Worm (Caenorhabditis elegans) whole organism, young adult: ENCODE measurements around the gene F09F9.1.

Experiments used
- B0261.1 ChIP-seq: sonication (generic microtip); optimal IDR thresholded peaks from 2 replicates; lab custom pipeline; 2016; ENCODE audit warnings: mild to moderate bottlenecking, missing genetic modification characterization, moderate library complexity, missing compliant biosample characterization
- B0336.3 ChIP-seq: fragments of 200-800 bp; sonication (Bioruptor generic); IDR thresholded peaks from 2 replicates; pipeline ENCODE4 v1.3.6; 2022; ENCODE audit warnings: missing genetic modification characterization, missing compliant biosample characterization
- D2030.7 ChIP-seq: fragments of 200-800 bp; sonication (Bioruptor generic); IDR thresholded peaks from 2 replicates; pipeline ENCODE4 v1.3.6; 2022; ENCODE audit warnings: missing genetic modification reagents, missing genetic modification characterization, missing compliant biosample characterization
- F23B12.7 ChIP-seq: sonication (generic microtip); optimal IDR thresholded peaks from 2 replicates; lab custom pipeline; 2017; ENCODE audit warnings: missing genetic modification characterization, mild to moderate bottlenecking, missing compliant biosample characterization, antibody characterized with exemption, moderate library complexity; ENCODE audit not compliant: insufficient read depth
- F39B2.1 ChIP-seq: fragments of 200-800 bp; sonication (Bioruptor generic); IDR thresholded peaks from 2 replicates; pipeline ENCODE4 v1.3.6; 2022; ENCODE audit warnings: missing genetic modification reagents, missing genetic modification characterization, missing compliant biosample characterization
- F52B5.7 ChIP-seq: sonication (generic microtip); optimal IDR thresholded peaks from 2 replicates; lab custom pipeline; 2016; ENCODE audit warnings: mild to moderate bottlenecking, missing genetic modification characterization, missing compliant biosample characterization
- F57C9.4 ChIP-seq: sonication (generic microtip); optimal IDR thresholded peaks from 2 replicates; lab custom pipeline; 2017; ENCODE audit warnings: mild to moderate bottlenecking, missing genetic modification characterization, missing compliant biosample characterization
- K11D2.4 ChIP-seq: fragments of 200-800 bp; sonication (Bioruptor generic); IDR thresholded peaks from 2 replicates; pipeline ENCODE4 v1.3.6; 2022; ENCODE audit warnings: missing genetic modification reagents, missing genetic modification characterization, missing compliant biosample characterization
- T26A5.8 ChIP-seq: sonication (generic microtip); optimal IDR thresholded peaks from 2 replicates; lab custom pipeline; 2016; ENCODE audit warnings: missing genetic modification characterization, missing compliant biosample characterization
- Y53F4B.3 ChIP-seq: fragments of 200-800 bp; sonication (Bioruptor generic); IDR thresholded peaks from 2 replicates; pipeline ENCODE4 v1.3.6; 2022; ENCODE audit warnings: missing genetic modification reagents, missing genetic modification characterization, missing compliant biosample characterization
- Y53G8AR.9 ChIP-seq: fragments of 200-800 bp; sonication (Bioruptor generic); conservative IDR thresholded peaks from 2 replicates; pipeline ENCODE4 v1.3.6; 2022; ENCODE audit warnings: missing genetic modification reagents, missing genetic modification characterization, missing compliant biosample characterization
- Y56A3A.18 ChIP-seq: fragments of 200-800 bp; sonication (Bioruptor generic); IDR thresholded peaks from 2 replicates; pipeline ENCODE4 v1.3.6; 2022; ENCODE audit warnings: missing genetic modification reagents, missing genetic modification characterization, missing compliant biosample characterization
- Y67H2A.10 ChIP-seq: fragments of 200-800 bp; sonication (Bioruptor generic); conservative IDR thresholded peaks from 2 replicates; pipeline ENCODE4 v1.3.6; 2022; ENCODE audit warnings: missing genetic modification reagents, missing genetic modification characterization, missing compliant biosample characterization
- ama-1 ChIP-seq, 3 experiments: fragments of 150-350 bp in 1 of 3; sonication (generic microtip) in 2 of 3; optimal IDR thresholded peaks; 2 replicates each; lab custom pipeline; 2014 to 2018; ENCODE audit warnings: missing biosample characterization in 2 of 3, missing genetic modification characterization in 2 of 3, missing genetic modification reagents in 2 of 3
- attf-3 ChIP-seq: fragments of 200-800 bp; sonication (Bioruptor generic); conservative IDR thresholded peaks from 2 replicates; pipeline ENCODE4 v1.3.6; 2022; ENCODE audit warnings: missing genetic modification reagents, missing genetic modification characterization, missing compliant biosample characterization
- ceh-100 ChIP-seq: fragments of 200-800 bp; sonication (Bioruptor generic); IDR thresholded peaks from 2 replicates; pipeline ENCODE4 v1.3.6; 2022; ENCODE audit warnings: missing genetic modification reagents, missing genetic modification characterization, missing compliant biosample characterization
- ceh-79 ChIP-seq: sonication (generic microtip); optimal IDR thresholded peaks from 2 replicates; lab custom pipeline; 2017; ENCODE audit warnings: mild to moderate bottlenecking, missing genetic modification characterization, missing compliant biosample characterization
- ceh-91 ChIP-seq: fragments of 200-800 bp; sonication (Bioruptor generic); IDR thresholded peaks from 2 replicates; pipeline ENCODE4 v1.3.6; 2022; ENCODE audit warnings: missing genetic modification reagents, missing genetic modification characterization, missing compliant biosample characterization
- die-1 ChIP-seq: sonication (generic microtip); optimal IDR thresholded peaks from 2 replicates; lab custom pipeline; 2016; ENCODE audit warnings: missing genotype, mild to moderate bottlenecking, missing genetic modification characterization, missing compliant biosample characterization
- dox-1 ChIP-seq: fragments of 200-800 bp; sonication (Bioruptor generic); IDR thresholded peaks from 2 replicates; pipeline ENCODE4 v1.3.6; 2022; ENCODE audit warnings: missing genetic modification reagents, missing genetic modification characterization, missing compliant biosample characterization
- dpl-1 ChIP-seq: fragments of 150-350 bp; optimal IDR thresholded peaks from 2 replicates; lab custom pipeline; 2014; ENCODE audit warnings: missing biosample characterization, missing genetic modification reagents, missing genetic modification characterization
- efl-1 ChIP-seq: fragments of 150-350 bp; optimal IDR thresholded peaks from 2 replicates; lab custom pipeline; 2014; ENCODE audit warnings: missing biosample characterization, missing genetic modification reagents, missing genetic modification characterization
- ets-4 ChIP-seq: fragments of 200-800 bp; sonication (Bioruptor generic); optimal IDR thresholded peaks from 2 replicates; lab custom pipeline; 2018; ENCODE audit warnings: mild to moderate bottlenecking, missing genetic modification characterization, missing compliant biosample characterization
- fkh-3 ChIP-seq: sonication (generic microtip); optimal IDR thresholded peaks from 2 replicates; lab custom pipeline; 2016; ENCODE audit warnings: mild to moderate bottlenecking, missing genetic modification characterization, missing compliant biosample characterization
- him-1 ChIP-seq: sonication (generic microtip); optimal IDR thresholded peaks from 2 replicates; lab custom pipeline; 2016; ENCODE audit warnings: missing genotype, missing genetic modification reagents, missing genetic modification characterization, missing compliant biosample characterization
- hlh-26 ChIP-seq: fragments of 200-800 bp; sonication (Bioruptor generic); conservative IDR thresholded peaks from 2 replicates; pipeline ENCODE4 v1.3.6; 2022; ENCODE audit warnings: missing genetic modification reagents, missing genetic modification characterization, missing compliant biosample characterization
- hmg-1.2 ChIP-seq: fragments of 200-800 bp; sonication (Bioruptor generic); IDR thresholded peaks from 2 replicates; pipeline ENCODE4 v1.3.6; 2022; ENCODE audit warnings: missing genetic modification reagents, missing genetic modification characterization, missing compliant biosample characterization
- lag-1 ChIP-seq: fragments of 200-800 bp; sonication (Bioruptor generic); IDR thresholded peaks from 2 replicates; pipeline ENCODE4 v1.3.6; 2022; ENCODE audit warnings: missing genetic modification reagents, missing genetic modification characterization, missing compliant biosample characterization
- let-526 ChIP-seq: fragments of 200-800 bp; sonication (Bioruptor generic); IDR thresholded peaks from 2 replicates; pipeline ENCODE4 v1.3.6; 2022; ENCODE audit warnings: missing genetic modification reagents, missing genetic modification characterization, missing compliant biosample characterization
- let-607 ChIP-seq, 2 experiments: fragments of 200-800 bp in 1 of 2; sonication (Bioruptor generic) in 1 of 2; sonication (generic microtip) in 1 of 2; optimal IDR thresholded peaks; 2 replicates each; lab custom pipeline; 2016 to 2018; ENCODE audit warnings: mild to moderate bottlenecking in 2 of 2, missing compliant biosample characterization in 2 of 2, missing genetic modification characterization in 2 of 2, moderate library complexity in 2 of 2, missing genotype in 1 of 2
- lin-26 ChIP-seq: fragments of 200-800 bp; sonication (Bioruptor generic); IDR thresholded peaks from 2 replicates; pipeline ENCODE4 v1.3.6; 2022; ENCODE audit warnings: missing genetic modification reagents, missing genetic modification characterization, missing compliant biosample characterization
- lin-40 ChIP-seq: sonication (generic microtip); optimal IDR thresholded peaks from 2 replicates; lab custom pipeline; 2016; ENCODE audit warnings: missing genetic modification characterization, mild to moderate bottlenecking, missing compliant biosample characterization, missing genotype, missing genetic modification reagents
- lsy-27 ChIP-seq: sonication (generic microtip); optimal IDR thresholded peaks from 2 replicates; lab custom pipeline; 2017; ENCODE audit warnings: missing genetic modification characterization, mild to moderate bottlenecking, missing compliant biosample characterization, antibody characterized with exemption, missing genotype, borderline replicate concordance; ENCODE audit not compliant: insufficient read depth
- madf-10 ChIP-seq: sonication (generic microtip); optimal IDR thresholded peaks from 2 replicates; lab custom pipeline; 2016; ENCODE audit warnings: mild to moderate bottlenecking, missing genetic modification characterization, missing compliant biosample characterization
- mes-4 ChIP-seq: sonication (generic microtip); optimal IDR thresholded peaks from 2 replicates; lab custom pipeline; 2016; ENCODE audit warnings: missing genotype, missing genetic modification characterization, missing compliant biosample characterization
- nfya-2 ChIP-seq: fragments of 200-800 bp; sonication (Bioruptor generic); IDR thresholded peaks from 2 replicates; pipeline ENCODE4 v1.3.6; 2022; ENCODE audit warnings: missing genetic modification reagents, missing genetic modification characterization, missing compliant biosample characterization
- nhr-179 ChIP-seq: sonication (generic microtip); optimal IDR thresholded peaks from 2 replicates; lab custom pipeline; 2016; ENCODE audit warnings: mild to moderate bottlenecking, missing genetic modification characterization, missing compliant biosample characterization
- sdz-38 ChIP-seq: sonication (generic microtip); optimal IDR thresholded peaks from 2 replicates; lab custom pipeline; 2016; ENCODE audit warnings: missing genotype, missing genetic modification characterization, missing compliant biosample characterization
- sea-2 ChIP-seq: fragments of 200-800 bp; sonication (Bioruptor generic); IDR thresholded peaks from 2 replicates; pipeline ENCODE4 v1.3.6; 2022; ENCODE audit warnings: missing genetic modification characterization, missing compliant biosample characterization
- snpc-1.3 ChIP-seq: sonication (generic microtip); optimal IDR thresholded peaks from 2 replicates; lab custom pipeline; 2017; ENCODE audit warnings: missing genetic modification characterization, mild to moderate bottlenecking, missing compliant biosample characterization, antibody characterized with exemption, moderate library complexity, missing genotype, missing genetic modification reagents; ENCODE audit not compliant: insufficient read depth
- snpc-4 ChIP-seq, 5 experiments: fragments of 150-350 bp in 1 of 5; sonication (generic microtip) in 4 of 5; optimal IDR thresholded peaks; 2 replicates each; lab custom pipeline; 2014 to 2018; ENCODE audit warnings: missing genetic modification characterization in 5 of 5, missing biosample characterization in 3 of 5, antibody characterized with exemption in 2 of 5, mild to moderate bottlenecking in 2 of 5, missing compliant biosample characterization in 2 of 5, missing genotype in 2 of 5, moderate library complexity in 2 of 5, missing genetic modification reagents in 1 of 5
- tbx-9 ChIP-seq: sonication (generic microtip); optimal IDR thresholded peaks from 2 replicates; lab custom pipeline; 2016; ENCODE audit warnings: borderline replicate concordance, missing genetic modification characterization, inconsistent platforms, missing compliant biosample characterization
- ztf-18 ChIP-seq: sonication (generic microtip); optimal IDR thresholded peaks from 2 replicates; lab custom pipeline; 2016; ENCODE audit warnings: missing genotype, mild to moderate bottlenecking, missing genetic modification characterization, missing compliant biosample characterization
- ztf-25 ChIP-seq: fragments of 200-800 bp; sonication (Bioruptor generic); IDR thresholded peaks from 2 replicates; pipeline ENCODE4 v1.3.6; 2022; ENCODE audit warnings: missing genetic modification reagents, missing genetic modification characterization, missing compliant biosample characterization
- ztf-3 ChIP-seq: fragments of 200-800 bp; sonication (Bioruptor generic); optimal IDR thresholded peaks from 2 replicates; lab custom pipeline; 2018; ENCODE audit warnings: mild to moderate bottlenecking, missing genetic modification characterization, missing compliant biosample characterization

F09F9.1 gene

DNA sequence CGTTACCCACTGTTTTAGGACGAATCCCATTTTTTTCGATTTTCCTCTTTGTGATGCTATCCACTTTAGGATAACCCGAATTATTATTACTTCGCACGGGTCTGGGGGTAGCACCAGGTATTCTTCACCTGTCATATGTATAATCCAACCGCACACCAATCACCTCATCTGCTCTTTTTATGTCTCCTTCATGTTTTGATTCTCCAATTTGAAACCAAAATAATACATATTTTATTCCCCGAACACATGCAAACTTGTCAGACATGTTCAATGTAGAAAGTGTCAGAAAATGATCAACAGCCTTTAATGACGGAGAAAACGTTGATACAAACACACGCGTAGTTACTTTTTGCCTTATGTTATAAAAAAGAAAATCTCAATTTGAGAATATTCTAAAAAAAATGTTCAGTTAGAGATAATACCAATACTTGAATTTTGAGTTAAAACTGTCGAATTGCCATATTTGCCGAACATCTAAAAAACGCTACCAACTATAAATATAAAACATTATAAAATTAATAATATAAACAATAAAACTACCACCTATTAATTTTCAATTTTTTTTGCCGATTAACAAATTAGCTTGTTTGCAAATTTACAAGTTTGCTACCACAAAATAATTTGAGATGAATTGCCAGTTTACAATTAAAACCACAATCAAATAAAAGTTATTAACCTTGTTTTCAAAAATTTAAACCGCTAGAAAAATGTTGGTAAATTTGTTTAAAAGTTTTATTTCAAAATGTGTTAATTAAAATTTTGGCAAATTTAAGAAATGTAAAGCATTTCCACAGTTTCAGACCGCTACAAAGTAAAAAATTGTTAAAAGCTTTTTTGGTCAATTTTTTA lies 32.7 kb downstream of the F09F9.1 start (continued):
- TF ChIP-seq lin-26 (GFP tag; lab: Robert Waterston, UW), result no peak; the same call in 1 of the 2 replicates
- TF ChIP-seq mes-4 (tag; lab: Kevin White, UChicago), result no peak
- TF ChIP-seq ceh-91, result no peak
- no peak for TF ChIP-seq die-1 (tag; lab: Kevin White, UChicago)
- TF ChIP-seq Y56A3A.18, result no peak; the same call in 1 of the 2 replicates
- no peak for TF ChIP-seq nhr-179
- no peak for TF ChIP-seq ztf-25 (GFP tag; lab: Robert Waterston, UW)
- peak; percentile 3 for TF ChIP-seq F23B12.7
- peak; percentile 1 to 31 for TF ChIP-seq let-607 (tag; optimal IDR thresholded peaks at IDR 0.05; lab: Kevin White, UChicago)
- TF ChIP-seq attf-3 (GFP tag; lab: Robert Waterston, UW), result no peak
- peak; percentile 44 for TF ChIP-seq F52B5.7 (tag; lab: Kevin White, UChicago)
- peak; percentile 56 for TF ChIP-seq F57C9.4 (tag; lab: Kevin White, UChicago)
- TF ChIP-seq ceh-79 (tag; lab: Kevin White, UChicago), result no peak
- TF ChIP-seq D2030.7 (GFP tag; lab: Robert Waterston, UW), result no peak
- TF ChIP-seq Y53G8AR.9 (GFP tag; lab: Robert Waterston, UW), result peak; percentile 59
- peak; percentile 12 for TF ChIP-seq ama-1 (optimal IDR thresholded peaks at IDR 0.05; lab: Kevin White, UChicago)
- TF ChIP-seq ama-1 (GFP tag; optimal IDR thresholded peaks at IDR 0.05; lab: Kevin White, UChicago), result no peak
- TF ChIP-seq sdz-38 (tag; lab: Kevin White, UChicago), result no peak
- peak; percentile 60 for TF ChIP-seq B0336.3 (GFP tag; lab: Robert Waterston, UW)
- TF ChIP-seq Y53F4B.3 (GFP tag; lab: Robert Waterston, UW), result no peak
- no peak for TF ChIP-seq snpc-4 (GFP tag; optimal IDR thresholded peaks at IDR 0.05; lab: Kevin White, UChicago)
- TF ChIP-seq snpc-4 (tag; optimal IDR thresholded peaks at IDR 0.05; lab: Kevin White, UChicago), result peak in 2 of 4 experiments; percentile 22 to 42
- TF ChIP-seq K11D2.4 (GFP tag; lab: Robert Waterston, UW), result no peak
- TF ChIP-seq hlh-26 (GFP tag; lab: Robert Waterston, UW), result no peak
- no peak for TF ChIP-seq sea-2 (GFP tag; lab: Robert Waterston, UW)
- TF ChIP-seq T26A5.8 (tag; lab: Kevin White, UChicago), result no peak
- no peak for TF ChIP-seq B0261.1 (tag; lab: Kevin White, UChicago)
- peak; percentile 73 for TF ChIP-seq madf-10 (tag; lab: Kevin White, UChicago)
- no peak for TF ChIP-seq ztf-18 (tag; lab: Kevin White, UChicago)
- TF ChIP-seq lin-40 (tag; lab: Kevin White, UChicago), result peak; percentile 55
- peak; percentile 23 for TF ChIP-seq tbx-9 (tag; lab: Kevin White, UChicago)
- no peak for TF ChIP-seq ets-4 (GFP tag; lab: Kevin White, UChicago)
- TF ChIP-seq nfya-2 (GFP tag; lab: Robert Waterston, UW), result peak; percentile 59; the same call in 1 of the 2 replicates
- TF ChIP-seq dox-1, result peak; percentile 53
- TF ChIP-seq let-526 (GFP tag; lab: Robert Waterston, UW), result 0 out of 2 replicates have a peak, but pooled peaks have one; percentile 4
- TF ChIP-seq fkh-3 (tag; lab: Kevin White, UChicago), result no peak
- TF ChIP-seq hmg-1.2 (GFP tag; lab: Robert Waterston, UW), result no peak; the same call in 1 of the 2 replicates
- TF ChIP-seq snpc-1.3 (tag; lab: Kevin White, UChicago), result no peak
- TF ChIP-seq lsy-27 (tag; lab: Kevin White, UChicago), result no peak
- TF ChIP-seq dpl-1, result no peak
- no peak; the same call in 1 of the 2 replicates for TF ChIP-seq ceh-100 (GFP tag; lab: Robert Waterston, UW)
- TF ChIP-seq ztf-3 (GFP tag; lab: Kevin White, UChicago), result peak; percentile 61
- TF ChIP-seq F39B2.1 (GFP tag; lab: Robert Waterston, UW), result peak; percentile 43
- TF ChIP-seq lag-1 (GFP tag; lab: Robert Waterston, UW), result no peak
- no peak for TF ChIP-seq efl-1 (GFP tag; lab: Kevin White, UChicago)
- no peak for TF ChIP-seq Y67H2A.10 (GFP tag; lab: Robert Waterston, UW)
- no peak for TF ChIP-seq him-1 (tag; lab: Kevin White, UChicago)
